Worm (Caenorhabditis elegans): Measurements from ENCODE around the gene tbc-12.

DNA sequence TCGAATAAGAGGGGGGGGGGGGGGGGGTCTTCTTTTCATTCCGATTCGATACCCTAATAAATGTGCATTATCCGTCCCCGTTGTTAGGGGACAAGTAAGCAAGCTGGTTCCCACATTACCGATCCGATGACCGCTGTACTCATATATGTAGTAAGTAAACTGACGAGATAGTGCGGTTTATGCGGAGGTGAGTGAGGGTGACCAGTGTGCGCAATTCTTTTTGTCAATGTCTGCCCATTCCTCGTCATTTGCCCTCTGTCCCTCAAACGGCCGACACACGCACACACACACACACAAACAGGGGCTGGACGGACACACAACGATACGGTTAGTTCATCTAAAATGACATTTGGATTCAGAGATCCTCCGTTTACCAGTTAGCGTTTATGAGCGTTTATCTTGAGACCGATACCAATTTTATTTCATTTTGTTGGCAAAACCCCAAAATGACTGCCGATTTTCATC, 20.0 kb upstream of the tbc-12 start, which contains the start of gene aat-3:
- no peak for TF ChIP-seq flh-1 (GFP tag; optimal IDR thresholded peaks at IDR 0.05)
- TF ChIP-seq nhr-76 (tag; optimal IDR thresholded peaks at IDR 0.05): no peak
- no peak for TF ChIP-seq nhr-28 (tag; optimal IDR thresholded peaks at IDR 0.05)
- no peak for TF ChIP-seq unc-62 (GFP tag; optimal IDR thresholded peaks at IDR 0.05)
- TF ChIP-seq pha-4 (tag; optimal IDR thresholded peaks at IDR 0.05): no peak
- no peak for TF ChIP-seq unc-39 (tag; optimal IDR thresholded peaks at IDR 0.05)
- no peak for TF ChIP-seq elt-1 (tag; optimal IDR thresholded peaks at IDR 0.05; ENCODE audit: borderline replicate concordance, insufficient read depth)

Measured in whole organism, mixed stage, embryonic.